Worm (Caenorhabditis elegans) whole organism, L4 larva: Measurements from ENCODE around the gene daf-6.

Source experiments
- F37D6.2 ChIP-seq: sonication (generic microtip); optimal IDR thresholded peaks from 2 replicates; lab custom pipeline; 2016; ENCODE audit warnings: mild to moderate bottlenecking, missing genetic modification characterization, missing compliant biosample characterization
- F49E8.2 ChIP-seq: sonication (generic microtip); optimal IDR thresholded peaks from 2 replicates; lab custom pipeline; 2016; ENCODE audit warnings: missing compliant biosample characterization, mild to moderate bottlenecking, missing genetic modification characterization, borderline replicate concordance
- cey-2 ChIP-seq: sonication (generic microtip); optimal IDR thresholded peaks from 3 replicates; lab custom pipeline; 2017; ENCODE audit warnings: missing genetic modification characterization, mild to moderate bottlenecking, missing compliant biosample characterization, antibody characterized with exemption, borderline replicate concordance; ENCODE audit not compliant: insufficient read depth
- lin-29 ChIP-seq: fragments of 200-800 bp; sonication (Bioruptor generic); IDR thresholded peaks from 2 replicates; pipeline ENCODE4 v1.3.6; 2022; ENCODE audit warnings: missing genetic modification reagents, missing genetic modification characterization, missing compliant biosample characterization
- php-3 ChIP-seq: fragments of 200-800 bp; sonication (Bioruptor generic); IDR thresholded peaks from 2 replicates; pipeline ENCODE4 v1.3.6; 2022; ENCODE audit warnings: missing genetic modification reagents, missing genetic modification characterization, missing compliant biosample characterization
- unc-62 ChIP-seq, 3 experiments: fragments of 150-350 bp in 1 of 3; sonication (generic microtip); optimal IDR thresholded peaks in 2 of 3; peaks in 1 of 3; 1 replicate in 1 of 3; 2 replicates in 2 of 3; lab custom pipeline; 2014 to 2017; ENCODE audit warnings: missing biosample characterization in 3 of 3, missing genetic modification characterization in 3 of 3, missing genetic modification reagents in 3 of 3, missing genotype in 1 of 3

DNA sequence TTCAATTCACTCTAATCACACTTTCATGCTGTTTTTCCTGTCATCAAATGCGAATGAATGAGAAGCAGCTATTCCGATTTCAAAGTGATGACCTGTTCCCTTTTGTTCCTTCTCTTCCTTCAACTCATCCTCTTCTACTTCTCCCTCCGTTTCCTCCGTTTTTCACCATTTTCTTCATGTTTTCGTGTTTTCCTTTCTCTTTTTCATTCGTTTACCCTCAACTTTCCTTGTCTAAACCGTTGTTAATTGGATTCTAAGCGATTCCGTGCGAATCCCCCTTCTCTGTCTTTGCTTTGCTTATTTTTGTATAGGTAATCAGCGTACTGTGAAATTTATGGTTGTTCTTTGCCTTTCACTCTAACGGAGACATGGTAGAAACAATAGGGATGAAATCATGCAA is 2.4 kb upstream of the daf-6 start:
- TF ChIP-seq F49E8.2 (tag; lab: Kevin White, UChicago) (no peak), lin-29 (GFP tag; lab: Robert Waterston, UW) (no peak), F37D6.2 (no peak), php-3 (GFP tag; lab: Robert Waterston, UW) (no peak), unc-62 (GFP tag; optimal IDR thresholded peaks at IDR 0.05 in 1 of 2; lab: Kevin White, UChicago) (peak in 1 of 2 experiments; percentile 13), unc-62 (tag; optimal IDR thresholded peaks at IDR 0.05; lab: Kevin White, UChicago) (no peak), cey-2 (tag; lab: Kevin White, UChicago) (no peak)
